Fruit fly (Drosophila melanogaster) S2 (cell line): ENCODE measurements around the gene CG14646.

Source experiments
- CG8478 ChIP-seq: fragments of >200 bp; optimal IDR thresholded peaks from 2 replicates; lab custom pipeline; 2018
- CTCF ChIP-seq, 2 experiments: fragments of >200 bp; optimal IDR thresholded peaks; 2 replicates each; lab custom pipeline; 2018

DNA sequence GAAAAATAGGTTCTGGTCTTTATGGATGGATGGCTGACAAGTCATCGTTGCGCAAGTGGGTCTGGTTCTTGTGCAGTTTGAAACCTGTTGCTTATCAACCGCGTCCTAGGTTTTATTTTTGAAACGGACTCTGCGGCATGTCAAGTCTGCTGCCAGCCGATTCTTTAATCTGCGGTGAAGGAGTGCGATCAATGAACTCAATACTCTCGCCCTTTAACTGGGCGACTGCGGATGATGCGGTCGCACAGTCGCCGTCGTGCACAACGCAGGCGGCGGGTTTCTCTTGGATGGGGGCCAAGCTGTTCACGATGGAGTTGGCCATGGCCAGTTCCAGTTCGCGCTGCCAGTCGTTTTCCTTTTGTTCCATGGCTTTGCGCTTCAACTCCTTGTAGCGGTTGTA is 17.2 kb downstream of the CG14646 start:
- TF ChIP-seq CTCF (optimal IDR thresholded peaks at IDR 0.05; lab: Kevin White, UChicago) (no peak), CG8478 (lab: Kevin White, UChicago) (no peak)
